Worm (Caenorhabditis elegans): ENCODE measurements around the gene F53A2.3.

F53A2.3 gene

DNA sequence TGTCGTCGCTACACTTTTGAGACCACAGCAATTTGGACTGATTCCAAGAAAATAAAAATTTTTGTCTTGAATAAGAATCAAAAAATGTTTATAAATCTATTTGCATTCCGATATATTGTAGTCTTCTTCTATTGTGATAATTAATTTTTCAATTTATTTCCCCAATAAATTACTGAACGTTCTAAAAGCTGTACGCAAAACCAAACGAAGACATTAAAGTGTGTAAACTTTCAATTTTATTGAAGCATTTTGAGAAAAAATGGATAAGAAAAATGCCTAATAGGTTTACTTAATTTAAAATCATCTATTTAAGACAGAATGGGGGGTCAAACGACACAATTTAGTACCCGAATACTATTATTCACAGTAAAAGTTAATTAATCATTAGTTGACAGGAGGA, 37.0 kb downstream of the F53A2.3 start (continued):
- TF ChIP-seq rpc-1 (optimal IDR thresholded peaks at IDR 0.05): no peak
- TF ChIP-seq rpc-1 (tag; optimal IDR thresholded peaks at IDR 0.05): no peak
- TF ChIP-seq unc-130 (GFP tag; optimal IDR thresholded peaks at IDR 0.05): no peak
- no peak for TF ChIP-seq Y53F4B.3 (GFP tag; IDR thresholded peaks at IDR 0.05)
- peak; percentile 53 for TF ChIP-seq attf-6 (GFP tag; IDR thresholded peaks at IDR 0.05)
- no peak for TF ChIP-seq madf-8 (GFP tag; conservative IDR thresholded peaks at IDR 0.05)
- no peak for TF ChIP-seq F23B12.7 (tag; optimal IDR thresholded peaks at IDR 0.05; ENCODE audit: insufficient read depth)
- TF ChIP-seq Y67H2A.10 (GFP tag; conservative IDR thresholded peaks at IDR 0.05): no peak
- TF ChIP-seq ceh-27 (GFP tag; optimal IDR thresholded peaks at IDR 0.05): no peak
- TF ChIP-seq him-1 (tag; optimal IDR thresholded peaks at IDR 0.05): peak; percentile 14
- no peak for TF ChIP-seq mxl-1 (tag; optimal IDR thresholded peaks at IDR 0.05)
- TF ChIP-seq gei-17 (GFP tag; optimal IDR thresholded peaks at IDR 0.05): no peak
- TF ChIP-seq hrde-1 (tag; optimal IDR thresholded peaks at IDR 0.05; ENCODE audit: borderline replicate concordance): peak; percentile 81
- no peak for TF ChIP-seq egrh-3 (GFP tag; IDR thresholded peaks at IDR 0.05)
- no peak for TF ChIP-seq zfh-2 (GFP tag; conservative IDR thresholded peaks at IDR 0.05)
- TF ChIP-seq B0336.3 (GFP tag; IDR thresholded peaks at IDR 0.05): no peak
- TF ChIP-seq mel-28 (tag; optimal IDR thresholded peaks at IDR 0.05; ENCODE audit: borderline replicate concordance): no peak
- TF ChIP-seq T07F8.4 (tag; optimal IDR thresholded peaks at IDR 0.05): no peak
- no peak for TF ChIP-seq let-607 (tag; optimal IDR thresholded peaks at IDR 0.05)
- no peak for TF ChIP-seq F22D6.2 (tag; optimal IDR thresholded peaks at IDR 0.05)
- TF ChIP-seq ztf-18 (tag; optimal IDR thresholded peaks at IDR 0.05): no peak
- no peak for TF ChIP-seq aptf-3 (GFP tag; IDR thresholded peaks at IDR 0.05)
- no peak for TF ChIP-seq ama-1 (optimal IDR thresholded peaks at IDR 0.05)
- peak in 1 of 2 experiments; percentile 51 for TF ChIP-seq ama-1 (GFP tag; optimal IDR thresholded peaks at IDR 0.05)
- TF ChIP-seq madf-3 (GFP tag; IDR thresholded peaks at IDR 0.05): no peak
- peak; percentile 48 for TF ChIP-seq snpc-1.3 (tag; optimal IDR thresholded peaks at IDR 0.05; ENCODE audit: insufficient read depth)
- TF ChIP-seq tlf-1 (GFP tag; optimal IDR thresholded peaks at IDR 0.05): peak; percentile 49
- TF ChIP-seq nhr-80 (tag; optimal IDR thresholded peaks at IDR 0.05): no peak
- no peak for TF ChIP-seq rcor-1 (GFP tag; IDR thresholded peaks at IDR 0.05)
- no peak for TF ChIP-seq hmg-20 (GFP tag; IDR thresholded peaks at IDR 0.05)
- no peak for TF ChIP-seq madf-10 (tag; optimal IDR thresholded peaks at IDR 0.05)
- TF ChIP-seq cebp-1 (GFP tag; IDR thresholded peaks at IDR 0.05): no peak
- TF ChIP-seq cebp-1 (tag; optimal IDR thresholded peaks at IDR 0.05): peak; percentile 6
- no peak for TF ChIP-seq bed-1 (GFP tag; IDR thresholded peaks at IDR 0.05)
- no peak for TF ChIP-seq rec-8 (tag; optimal IDR thresholded peaks at IDR 0.05)
- TF ChIP-seq lin-40 (tag; optimal IDR thresholded peaks at IDR 0.05): no peak
- no peak for TF ChIP-seq pbrm-1 (GFP tag; IDR thresholded peaks at IDR 0.05)
- TF ChIP-seq C06A6.2 (GFP tag; conservative IDR thresholded peaks at IDR 0.05): no peak
- 0 out of 2 replicates have a peak, but pooled peaks have one; percentile 23 for TF ChIP-seq ztf-25 (GFP tag; IDR thresholded peaks at IDR 0.05)
- peak; percentile 2 for TF ChIP-seq lsl-1 (GFP tag; optimal IDR thresholded peaks at IDR 0.05)
- TF ChIP-seq F39B2.1 (GFP tag; IDR thresholded peaks at IDR 0.05): no peak
- no peak for TF ChIP-seq attf-3 (GFP tag; conservative IDR thresholded peaks at IDR 0.05)
- no peak for TF ChIP-seq ceh-58 (GFP tag; IDR thresholded peaks at IDR 0.05)
- no peak for TF ChIP-seq B0019.2 (GFP tag; conservative IDR thresholded peaks at IDR 0.05)
- TF ChIP-seq C17E4.6 (GFP tag; IDR thresholded peaks at IDR 0.05): no peak
- no peak for TF ChIP-seq sea-2 (GFP tag; IDR thresholded peaks at IDR 0.05)
- no peak for TF ChIP-seq attf-5 (GFP tag; optimal IDR thresholded peaks at IDR 0.05)
- no peak for TF ChIP-seq Y56A3A.18 (GFP tag; IDR thresholded peaks at IDR 0.05)
- no peak for TF ChIP-seq xnd-1 (tag; optimal IDR thresholded peaks at IDR 0.05)
- no peak for TF ChIP-seq F57C9.4 (tag; optimal IDR thresholded peaks at IDR 0.05)

Measured in whole organism, young adult.